Fruit fly (Drosophila melanogaster): ENCODE results near the gene CG8927.

Gene CG8927

DNA sequence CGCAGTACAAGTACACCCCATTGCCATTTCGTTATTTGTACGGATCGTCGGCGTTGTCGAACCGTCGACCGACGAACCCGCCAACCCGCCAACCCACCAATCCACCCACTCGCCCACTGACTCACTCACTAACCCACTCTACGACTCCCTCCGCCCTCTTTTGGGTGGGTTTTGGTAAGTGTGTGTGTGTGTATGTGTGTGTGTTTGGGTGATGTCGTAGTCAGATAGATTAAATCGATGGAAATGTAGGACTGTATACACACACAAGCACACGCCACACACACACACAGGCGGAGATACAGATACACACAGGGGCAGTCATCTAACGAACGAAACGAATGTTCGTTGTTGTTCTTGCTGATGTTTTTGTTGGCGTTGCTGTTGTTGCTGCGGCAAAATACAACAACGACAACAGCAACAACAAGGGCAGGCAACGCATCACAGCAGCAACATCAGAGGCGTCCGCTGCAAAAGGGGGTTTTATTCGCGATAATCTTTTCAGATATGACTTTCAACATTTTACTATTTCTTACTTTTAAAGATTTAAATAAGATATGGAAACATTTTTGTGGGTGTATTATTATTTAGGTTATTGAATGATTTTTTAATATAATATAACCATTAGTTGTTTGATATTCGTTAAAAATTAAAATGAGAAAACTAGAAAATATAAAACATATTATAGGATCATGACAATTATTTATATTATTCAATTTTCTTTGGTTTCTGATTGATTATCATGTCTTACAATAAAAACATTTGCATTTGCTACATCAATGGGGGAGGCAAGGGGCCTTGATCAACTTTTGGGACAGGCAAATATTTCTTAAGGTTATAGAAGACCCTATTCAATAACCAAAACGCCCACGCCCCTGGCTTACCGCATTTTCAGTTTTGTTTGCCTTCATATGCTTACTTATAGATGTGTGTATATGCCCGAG is 40.8 kb downstream of the CG8927 start (continued):
- peak; percentile 57 for TF ChIP-seq cwo (GFP tag; optimal IDR thresholded peaks at IDR 0.05)
- peak; percentile 77 for TF ChIP-seq CG9215 (GFP tag; IDR thresholded peaks at IDR 0.05)
- no peak; the same call in 1 of the 2 replicates for TF ChIP-seq CG17612 (GFP tag; IDR thresholded peaks at IDR 0.05)
- TF ChIP-seq HLH54F (GFP tag; optimal IDR thresholded peaks at IDR 0.05): no peak
- no peak for TF ChIP-seq Elba2 (GFP tag; optimal IDR thresholded peaks at IDR 0.05)
- TF ChIP-seq CG7556 (GFP tag; optimal IDR thresholded peaks at IDR 0.05): peak; percentile 99
- TF ChIP-seq nmo (GFP tag; optimal IDR thresholded peaks at IDR 0.05): peak; percentile 98
- peak; percentile 9 for TF ChIP-seq eyg (GFP tag; optimal IDR thresholded peaks at IDR 0.05)
- TF ChIP-seq eve (GFP tag; optimal IDR thresholded peaks at IDR 0.05): no peak
- peak; percentile 90 for TF ChIP-seq NfI (GFP tag; optimal IDR thresholded peaks at IDR 0.05)
- peak; percentile 79 for TF ChIP-seq NFAT (GFP tag; IDR thresholded peaks at IDR 0.05)
- TF ChIP-seq CG7786 (GFP tag; optimal IDR thresholded peaks at IDR 0.05): no peak
- TF ChIP-seq CG2120 (GFP tag; optimal IDR thresholded peaks at IDR 0.05): peak; percentile 63
- no peak; the same call in 1 of the 2 replicates for TF ChIP-seq ro (GFP tag; IDR thresholded peaks at IDR 0.05)
- peak; percentile 79 for TF ChIP-seq CG14667 (GFP tag; IDR thresholded peaks at IDR 0.05)
- TF ChIP-seq Hmr (GFP tag; optimal IDR thresholded peaks at IDR 0.05): peak; percentile 86
- peak; percentile 77 for TF ChIP-seq ab (GFP tag; optimal IDR thresholded peaks at IDR 0.05)
- TF ChIP-seq fd64A (GFP tag; optimal IDR thresholded peaks at IDR 0.05): no peak
- TF ChIP-seq Bteb2 (GFP tag; optimal IDR thresholded peaks at IDR 0.05): no peak
- no peak for TF ChIP-seq MESR4 (GFP tag; optimal IDR thresholded peaks at IDR 0.05)
- peak; percentile 17; the same call in 1 of the 2 replicates for TF ChIP-seq amos (GFP tag; IDR thresholded peaks at IDR 0.05; ENCODE audit: partially characterized antibody)
- peak; percentile 88 for TF ChIP-seq D19B (GFP tag; optimal IDR thresholded peaks at IDR 0.05)
- peak; percentile 94 for TF ChIP-seq twi (tag; optimal IDR thresholded peaks at IDR 0.05)
- peak; percentile 44; the same call in 1 of the 2 replicates for TF ChIP-seq al (GFP tag; IDR thresholded peaks at IDR 0.05)
- peak; percentile 71 for TF ChIP-seq Mrtf (GFP tag; IDR thresholded peaks at IDR 0.05)
- peak; percentile 76 to 89 for TF ChIP-seq bsh (GFP tag; optimal IDR thresholded peaks at IDR 0.05)
- peak; percentile 66 for TF ChIP-seq CG17328 (GFP tag; IDR thresholded peaks at IDR 0.05)
- TF ChIP-seq sima (GFP tag; optimal IDR thresholded peaks at IDR 0.05): peak; percentile 44
- TF ChIP-seq CG32772 (GFP tag; IDR thresholded peaks at IDR 0.05): peak; percentile 79
- TF ChIP-seq CG10654 (GFP tag; optimal IDR thresholded peaks at IDR 0.05): peak; percentile 74
- no peak; the same call in none of the 2 replicates for TF ChIP-seq CG32767 (GFP tag; IDR thresholded peaks at IDR 0.05)
- TF ChIP-seq D19A (tag; optimal IDR thresholded peaks at IDR 0.05): peak; percentile 87
- TF ChIP-seq rib (GFP tag; IDR thresholded peaks at IDR 0.05): no peak
- TF ChIP-seq fd3F (GFP tag; optimal IDR thresholded peaks at IDR 0.05): peak; percentile 79
- peak; percentile 12 for TF ChIP-seq CG15514 (GFP tag; optimal IDR thresholded peaks at IDR 0.05)
- no peak for TF ChIP-seq inv (GFP tag; IDR thresholded peaks at IDR 0.05; ENCODE audit: partially characterized antibody)
- peak; percentile 80 for TF ChIP-seq tgo (GFP tag; IDR thresholded peaks at IDR 0.05)
- TF ChIP-seq gsb-n (tag; optimal IDR thresholded peaks at IDR 0.05): peak; percentile 90
- TF ChIP-seq so (GFP tag; IDR thresholded peaks at IDR 0.05): peak; percentile 64; the same call in 2 of the 3 replicates
- TF ChIP-seq cg (GFP tag; optimal IDR thresholded peaks at IDR 0.05): peak; percentile 99
- TF ChIP-seq Atf3 (GFP tag; optimal IDR thresholded peaks at IDR 0.05): no peak
- TF ChIP-seq Hsf (GFP tag; optimal IDR thresholded peaks at IDR 0.05): peak; percentile 46
- no peak for TF ChIP-seq en (GFP tag; optimal IDR thresholded peaks at IDR 0.05)
- no peak for TF ChIP-seq disco-r (GFP tag; optimal IDR thresholded peaks at IDR 0.05)
- peak; percentile 97 for TF ChIP-seq gem (tag; optimal IDR thresholded peaks at IDR 0.05)
- TF ChIP-seq CG6689 (GFP tag; IDR thresholded peaks at IDR 0.05): peak; percentile 85
- TF ChIP-seq CG30020 (tag; optimal IDR thresholded peaks at IDR 0.05): peak; percentile 87
- peak; percentile 72 for TF ChIP-seq CG13894 (tag; optimal IDR thresholded peaks at IDR 0.05)
